Fruit fly (Drosophila melanogaster): ENCODE data around the gene CG7903.

dm6 chr3R:30022452-30023028 is 27.5 kb upstream of the CG7903 start, which contains the start of the genes RpS28a and Axn:
- TF ChIP-seq jim (GFP tag; optimal IDR thresholded peaks at IDR 0.05) (no peak), psq (GFP tag; optimal IDR thresholded peaks at IDR 0.05) (no peak), Mio (GFP tag; optimal IDR thresholded peaks at IDR 0.05) (no peak), lola (GFP tag; optimal IDR thresholded peaks at IDR 0.05) (no peak), Jra (GFP tag; optimal IDR thresholded peaks at IDR 0.05) (no peak), ey (GFP tag; optimal IDR thresholded peaks at IDR 0.05) (no peak), brk (GFP tag; optimal IDR thresholded peaks at IDR 0.05) (no peak), Hr83 (GFP tag; optimal IDR thresholded peaks at IDR 0.05; ENCODE audit: poor library complexity, severe bottlenecking) (no peak), br (GFP tag; optimal IDR thresholded peaks at IDR 0.05) (no peak), dsf (GFP tag; optimal IDR thresholded peaks at IDR 0.05; ENCODE audit: borderline replicate concordance) (no peak)
